Fruit fly (Drosophila melanogaster) whole organism, embryonic: ENCODE data around the gene Hsp22.

Experiments used
- Asciz ChIP-seq: fragments of 200-800 bp; sonication (Bioruptor generic); optimal IDR thresholded peaks from 2 replicates; lab custom pipeline; 2017; ENCODE audit warnings: missing biosample characterization, mild to moderate bottlenecking, missing genetic modification characterization, missing genetic modification reagents
- B-H1 ChIP-seq: fragments of 200-800 bp; sonication (Bioruptor generic); IDR thresholded peaks from 3 replicates; pipeline ENCODE4 v1.3.6; 2022; ENCODE audit warnings: missing biosample characterization, missing genetic modification characterization
- B-H2 ChIP-seq: fragments of 200-800 bp; sonication (Bioruptor generic); optimal IDR thresholded peaks from 2 replicates; lab custom pipeline; 2018; ENCODE audit warnings: missing biosample characterization, mild to moderate bottlenecking, missing genetic modification characterization
- CG10321 ChIP-seq: fragments of 200-800 bp; sonication (Bioruptor generic); IDR thresholded peaks from 2 replicates; pipeline ENCODE4 v1.3.6; 2022; ENCODE audit warnings: missing biosample characterization, missing genetic modification characterization
- CG14667 ChIP-seq: fragments of 200-800 bp; sonication (Bioruptor generic); IDR thresholded peaks from 2 replicates; pipeline ENCODE4 v1.3.6; 2022; ENCODE audit warnings: missing biosample characterization, missing genetic modification characterization
- CG14965 ChIP-seq: fragments of 200-800 bp; sonication (Bioruptor generic); optimal IDR thresholded peaks from 2 replicates; lab custom pipeline; 2016; ENCODE audit warnings: missing biosample characterization, missing genetic modification characterization, borderline replicate concordance
- CG15269 ChIP-seq: fragments of 200-800 bp; sonication (Bioruptor generic); optimal IDR thresholded peaks from 2 replicates; lab custom pipeline; 2018; ENCODE audit warnings: missing biosample characterization, mild to moderate bottlenecking, missing genetic modification characterization, moderate library complexity
- CG15696 ChIP-seq: fragments of 200-800 bp; sonication (Bioruptor generic); optimal IDR thresholded peaks from 2 replicates; lab custom pipeline; 2019; ENCODE audit warnings: missing biosample characterization, mild to moderate bottlenecking, missing genetic modification characterization, moderate library complexity
- CG17328 ChIP-seq: fragments of 200-800 bp; sonication (Bioruptor generic); IDR thresholded peaks from 2 replicates; pipeline ENCODE4 v1.3.6; 2022; ENCODE audit warnings: missing biosample characterization, missing genetic modification characterization
- CG18011 ChIP-seq: fragments of 200-800 bp; sonication (Bioruptor generic); optimal IDR thresholded peaks from 2 replicates; lab custom pipeline; 2017; ENCODE audit warnings: missing biosample characterization, missing genetic modification characterization, mild to moderate bottlenecking, moderate library complexity, missing genotype
- CG30403 ChIP-seq: fragments of 200-800 bp; sonication (Bioruptor generic); optimal IDR thresholded peaks from 3 replicates; lab custom pipeline; 2016; ENCODE audit warnings: missing biosample characterization, missing genetic modification characterization
- CG31365 ChIP-seq: fragments of 200-800 bp; sonication (Bioruptor generic); optimal IDR thresholded peaks from 2 replicates; lab custom pipeline; 2018; ENCODE audit warnings: missing biosample characterization, mild to moderate bottlenecking, missing genetic modification characterization
- CG4282 ChIP-seq: fragments of 200-800 bp; sonication (Bioruptor generic); optimal IDR thresholded peaks from 2 replicates; lab custom pipeline; 2016; ENCODE audit warnings: missing biosample characterization, missing genetic modification characterization
- CG4424 ChIP-seq: fragments of 200-800 bp; sonication (Bioruptor generic); optimal IDR thresholded peaks from 3 replicates; lab custom pipeline; 2016; ENCODE audit warnings: missing biosample characterization, missing genetic modification characterization
- CG4820 ChIP-seq: fragments of 200-800 bp; sonication (Bioruptor generic); optimal IDR thresholded peaks from 3 replicates; lab custom pipeline; 2016; ENCODE audit warnings: missing biosample characterization, missing genetic modification characterization
- CG6791 ChIP-seq: fragments of 200-800 bp; sonication (Bioruptor generic); IDR thresholded peaks from 3 replicates; pipeline ENCODE4 v1.3.6; 2022; ENCODE audit warnings: missing biosample characterization, missing genetic modification characterization; ENCODE audit not compliant: partially characterized antibody
- CG7786 ChIP-seq: fragments of 200-800 bp; sonication (Bioruptor generic); optimal IDR thresholded peaks from 2 replicates; lab custom pipeline; 2016; ENCODE audit warnings: missing biosample characterization, missing genetic modification characterization
- CG7987 ChIP-seq: fragments of 200-800 bp; sonication (Bioruptor generic); optimal IDR thresholded peaks from 2 replicates; lab custom pipeline; 2018; ENCODE audit warnings: missing biosample characterization, mild to moderate bottlenecking, missing genetic modification characterization, moderate library complexity
- CG9437 ChIP-seq: fragments of 200-800 bp; sonication (Bioruptor generic); optimal IDR thresholded peaks from 2 replicates; lab custom pipeline; 2018; ENCODE audit warnings: missing biosample characterization, mild to moderate bottlenecking, missing genetic modification characterization
- CTCF ChIP-seq: fragments of 200-800 bp; sonication (Bioruptor generic); optimal IDR thresholded peaks from 2 replicates; lab custom pipeline; 2017; ENCODE audit warnings: missing biosample characterization, mild to moderate bottlenecking, missing genetic modification characterization, moderate library complexity
- D ChIP-seq, 2 experiments: fragments of 200-800 bp in 1 of 2; fragments of >200 bp in 1 of 2; sonication (Bioruptor generic) in 1 of 2; optimal IDR thresholded peaks; 2 replicates in 1 of 2; 3 replicates in 1 of 2; lab custom pipeline; 2017; ENCODE audit warnings: mild to moderate bottlenecking in 1 of 2, missing biosample characterization in 1 of 2, missing genetic modification characterization in 1 of 2, missing genetic modification reagents in 1 of 2
- D19A ChIP-seq: fragments of 200-800 bp; optimal IDR thresholded peaks from 3 replicates; lab custom pipeline; 2019; ENCODE audit warnings: missing biosample characterization, mild to moderate bottlenecking, missing genetic modification characterization, moderate library complexity
- Dad ChIP-seq: fragments of 200-800 bp; sonication (Bioruptor generic); optimal IDR thresholded peaks from 3 replicates; lab custom pipeline; 2016; ENCODE audit warnings: missing biosample characterization, missing genetic modification characterization
- HmgD ChIP-seq: fragments of 200-800 bp; sonication (Bioruptor generic); optimal IDR thresholded peaks from 3 replicates; lab custom pipeline; 2016; ENCODE audit warnings: missing biosample characterization, missing genetic modification characterization
- Hmr ChIP-seq: fragments of 200-800 bp; sonication (Bioruptor generic); optimal IDR thresholded peaks from 3 replicates; lab custom pipeline; 2017; ENCODE audit warnings: mild to moderate bottlenecking, missing biosample characterization, missing genetic modification reagents, missing genetic modification characterization
- Lpt ChIP-seq: fragments of >200 bp; optimal IDR thresholded peaks from 2 replicates; lab custom pipeline; 2018; ENCODE audit warnings: missing biosample characterization, missing genetic modification characterization
- Mad ChIP-seq: fragments of 200-800 bp; sonication (Bioruptor generic); optimal IDR thresholded peaks from 2 replicates; lab custom pipeline; 2016; ENCODE audit warnings: missing biosample characterization, missing genetic modification characterization
- PHDP ChIP-seq: fragments of 200-800 bp; sonication (Bioruptor generic); optimal IDR thresholded peaks from 3 replicates; lab custom pipeline; 2018; ENCODE audit warnings: missing biosample characterization, mild to moderate bottlenecking, missing genetic modification characterization, moderate library complexity
- Sox102F ChIP-seq: fragments of 200-800 bp; sonication (Bioruptor generic); optimal IDR thresholded peaks from 2 replicates; lab custom pipeline; 2018; ENCODE audit warnings: missing biosample characterization, mild to moderate bottlenecking, missing genetic modification characterization, moderate library complexity
- Spps ChIP-seq: fragments of 200-800 bp; sonication (Bioruptor generic); optimal IDR thresholded peaks from 2 replicates; lab custom pipeline; 2018; ENCODE audit warnings: missing biosample characterization, mild to moderate bottlenecking, missing genetic modification characterization
- cg ChIP-seq: fragments of 200-800 bp; sonication (Bioruptor generic); optimal IDR thresholded peaks from 3 replicates; lab custom pipeline; 2019; ENCODE audit warnings: missing biosample characterization, mild to moderate bottlenecking, missing genetic modification characterization, moderate library complexity
- corto ChIP-seq: fragments of 200-800 bp; sonication (Bioruptor generic); optimal IDR thresholded peaks from 2 replicates; lab custom pipeline; 2016; ENCODE audit warnings: missing biosample characterization, mild to moderate bottlenecking, missing genetic modification characterization, moderate library complexity
- dati ChIP-seq: fragments of 200-800 bp; sonication (Bioruptor generic); IDR thresholded peaks from 2 replicates; pipeline ENCODE4 v1.3.6; 2022; ENCODE audit warnings: missing biosample characterization, missing genetic modification characterization
- disco-r ChIP-seq: fragments of 200-800 bp; sonication (Bioruptor generic); optimal IDR thresholded peaks from 2 replicates; lab custom pipeline; 2016; ENCODE audit warnings: missing biosample characterization, missing genetic modification characterization
- eve ChIP-seq, 2 experiments: fragments of >200 bp; optimal IDR thresholded peaks; 2 replicates each; lab custom pipeline; 2017; ENCODE audit warnings: missing biosample characterization in 2 of 2, missing genetic modification characterization in 2 of 2
- fd102C ChIP-seq: fragments of 200-800 bp; sonication (Bioruptor generic); optimal IDR thresholded peaks from 2 replicates; lab custom pipeline; 2018; ENCODE audit warnings: missing biosample characterization, mild to moderate bottlenecking, missing genetic modification characterization, moderate library complexity
- fru ChIP-seq: fragments of >200 bp; optimal IDR thresholded peaks from 2 replicates; lab custom pipeline; 2017
- gsb ChIP-seq: fragments of 200-800 bp; sonication (Bioruptor generic); IDR thresholded peaks from 2 replicates; pipeline ENCODE4 v1.3.6; 2022; ENCODE audit warnings: missing biosample characterization, missing genetic modification characterization
- insv ChIP-seq, 2 experiments: fragments of 200-800 bp; sonication (Bioruptor generic); optimal IDR thresholded peaks; 3 replicates each; lab custom pipeline; 2016 to 2018; ENCODE audit warnings: missing biosample characterization in 2 of 2, missing genetic modification characterization in 2 of 2
- kah ChIP-seq: fragments of 200-800 bp; sonication (Bioruptor generic); optimal IDR thresholded peaks from 2 replicates; lab custom pipeline; 2018; ENCODE audit warnings: missing biosample characterization, mild to moderate bottlenecking, missing genetic modification characterization
- ken ChIP-seq: fragments of 200-800 bp; sonication (Bioruptor generic); IDR thresholded peaks from 3 replicates; pipeline ENCODE4 v1.3.6; 2022; ENCODE audit warnings: missing biosample characterization, missing genetic modification characterization
- klu ChIP-seq: fragments of 200-800 bp; sonication (Bioruptor generic); IDR thresholded peaks from 2 replicates; pipeline ENCODE4 v1.3.6; 2022; ENCODE audit warnings: missing biosample characterization, missing genetic modification characterization
- maf-S ChIP-seq: fragments of 200-800 bp; sonication (Bioruptor generic); optimal IDR thresholded peaks from 2 replicates; lab custom pipeline; 2016; ENCODE audit warnings: missing biosample characterization, missing genetic modification characterization
- org-1 ChIP-seq: fragments of 200-800 bp; sonication (Bioruptor generic); optimal IDR thresholded peaks from 2 replicates; lab custom pipeline; 2017; ENCODE audit warnings: missing biosample characterization, missing genetic modification characterization
- peb ChIP-seq: fragments of 200-800 bp; sonication (Bioruptor generic); IDR thresholded peaks from 2 replicates; pipeline ENCODE4 v1.3.6; 2022; ENCODE audit warnings: missing biosample characterization, missing genetic modification characterization
- stc ChIP-seq: fragments of 200-800 bp; sonication (Bioruptor generic); IDR thresholded peaks from 2 replicates; pipeline ENCODE4 v1.3.6; 2022; ENCODE audit warnings: missing biosample characterization, missing genetic modification characterization
- tgo ChIP-seq: fragments of 200-800 bp; sonication (Bioruptor generic); IDR thresholded peaks from 3 replicates; pipeline ENCODE4 v1.3.6; 2022; ENCODE audit warnings: missing biosample characterization, missing genetic modification characterization
- wek ChIP-seq: fragments of 200-800 bp; sonication (Bioruptor generic); optimal IDR thresholded peaks from 3 replicates; lab custom pipeline; 2018; ENCODE audit warnings: missing biosample characterization, mild to moderate bottlenecking, missing genetic modification characterization, moderate library complexity
- zfh1 ChIP-seq: fragments of 200-800 bp; sonication (Bioruptor generic); IDR thresholded peaks from 3 replicates; pipeline ENCODE4 v1.3.6; 2022; ENCODE audit warnings: missing biosample characterization, missing genetic modification characterization

The Hsp22 gene

DNA sequence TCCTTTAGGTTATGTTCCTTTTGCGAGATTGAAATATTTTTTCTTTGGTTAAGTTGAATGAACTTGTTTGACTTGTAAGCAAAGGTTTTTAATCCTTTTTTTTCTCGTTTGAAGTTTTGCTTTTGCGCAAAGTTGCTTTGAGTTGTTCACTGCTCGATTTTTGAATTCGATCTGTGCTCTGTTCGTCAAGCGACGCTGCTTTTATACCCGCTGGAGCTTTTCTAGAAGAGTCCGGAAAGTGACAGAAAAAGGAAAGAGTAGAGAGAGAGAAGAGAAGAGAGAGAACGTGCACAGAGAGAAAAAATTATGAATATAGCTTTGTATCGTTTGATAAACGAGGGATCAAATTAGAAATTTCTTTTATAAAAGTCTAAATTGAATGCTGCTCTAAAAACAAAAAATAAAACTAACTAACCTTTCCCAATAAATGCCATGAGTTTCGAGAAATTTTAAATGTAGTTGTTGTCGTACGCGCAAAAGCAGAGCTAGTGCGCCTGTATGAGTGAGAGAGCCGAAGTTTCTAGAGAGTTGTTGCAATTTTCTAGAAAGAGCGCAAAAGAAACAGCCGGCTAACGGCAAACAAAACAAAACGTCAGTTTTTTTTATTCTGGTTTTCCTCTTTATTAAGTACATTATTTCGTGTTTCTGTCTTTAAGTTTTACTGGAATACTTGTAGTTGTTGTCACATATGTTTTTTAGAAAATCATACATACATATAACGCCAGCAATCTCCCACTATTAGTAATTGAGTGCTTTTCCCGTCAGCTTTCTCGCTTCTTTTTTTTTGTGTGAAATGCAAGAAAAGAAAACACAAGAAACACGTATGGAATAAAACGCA, 4.7 kb downstream of the Hsp22 start, which contains the start of gene Hsp26 (continued):
- TF ChIP-seq tgo (GFP tag; lab: Robert Waterston, UW), result peak; percentile 82
- TF ChIP-seq fru, result no peak
- TF ChIP-seq Hmr (GFP tag; lab: Kevin White, UChicago), result peak; percentile 86
- TF ChIP-seq Asciz (GFP tag; lab: Kevin White, UChicago), result peak; percentile 74
- TF ChIP-seq D (optimal IDR thresholded peaks at IDR 0.05; lab: Kevin White, UChicago), result no peak
- TF ChIP-seq D (GFP tag; optimal IDR thresholded peaks at IDR 0.05; lab: Kevin White, UChicago), result peak; percentile 51
- TF ChIP-seq zfh1, result peak; percentile 81
- peak; percentile 49 for TF ChIP-seq B-H2
- TF ChIP-seq Mad, result peak; percentile 61
- TF ChIP-seq CG14667, result peak; percentile 71
- peak; percentile 58 for TF ChIP-seq Dad (GFP tag; lab: Kevin White, UChicago)
- TF ChIP-seq D19A (tag; lab: Kevin White, UChicago), result peak; percentile 77
- peak; percentile 15 for TF ChIP-seq CTCF (GFP tag; lab: Kevin White, UChicago)
- TF ChIP-seq CG7987, result peak; percentile 43
- TF ChIP-seq CG4424 (GFP tag; lab: Kevin White, UChicago), result peak; percentile 83
- no peak for TF ChIP-seq HmgD (GFP tag; lab: Kevin White, UChicago)
- peak; percentile 62 for TF ChIP-seq CG18011
- peak; percentile 85 for TF ChIP-seq CG15269
- 0 out of 2 replicates have a peak, but pooled peaks have one; percentile 19 for TF ChIP-seq dati
- TF ChIP-seq CG10321 (GFP tag; lab: Robert Waterston, UW), result peak; percentile 24; the same call in 1 of the 2 replicates
- TF ChIP-seq fd102C (GFP tag; lab: Kevin White, UChicago), result peak; percentile 27
- TF ChIP-seq eve (GFP tag; optimal IDR thresholded peaks at IDR 0.05; lab: Kevin White, UChicago), result no peak
- TF ChIP-seq CG4820 (GFP tag; lab: Kevin White, UChicago), result peak; percentile 67
- TF ChIP-seq maf-S (GFP tag; lab: Kevin White, UChicago), result peak; percentile 77
- TF ChIP-seq disco-r (GFP tag; lab: Kevin White, UChicago), result peak; percentile 83
- peak; percentile 85 for TF ChIP-seq ken
- peak; percentile 83 for TF ChIP-seq CG7786 (GFP tag; lab: Kevin White, UChicago)
- TF ChIP-seq Sox102F (GFP tag; lab: Kevin White, UChicago), result peak; percentile 90
- TF ChIP-seq insv (GFP tag; optimal IDR thresholded peaks at IDR 0.05; lab: Kevin White, UChicago), result no peak
- TF ChIP-seq CG17328, result peak; percentile 91
- peak; percentile 79 for TF ChIP-seq corto (GFP tag; lab: Kevin White, UChicago)
- no peak for TF ChIP-seq Lpt (GFP tag; lab: Kevin White, UChicago)
- TF ChIP-seq gsb (GFP tag; lab: Robert Waterston, UW), result peak; percentile 65
- TF ChIP-seq CG9437, result peak; percentile 74
- TF ChIP-seq cg, result peak; percentile 89
- peak; percentile 90 for TF ChIP-seq PHDP
- TF ChIP-seq CG30403 (GFP tag; lab: Kevin White, UChicago), result peak; percentile 89
- TF ChIP-seq Spps, result peak; percentile 59
- TF ChIP-seq klu (GFP tag; lab: Robert Waterston, UW), result no peak; the same call in 1 of the 2 replicates
- peak; percentile 92 for TF ChIP-seq stc (GFP tag; lab: Robert Waterston, UW)
- peak; percentile 72 for TF ChIP-seq peb (GFP tag; lab: Robert Waterston, UW)
- peak; percentile 69 for TF ChIP-seq B-H1 (GFP tag; lab: Robert Waterston, UW)
- no peak for TF ChIP-seq CG4282 (GFP tag; lab: Kevin White, UChicago)
- TF ChIP-seq CG15696 (tag; lab: Kevin White, UChicago), result peak; percentile 12
- no peak for TF ChIP-seq CG14965 (GFP tag; lab: Kevin White, UChicago)
- TF ChIP-seq CG6791 (GFP tag; lab: Robert Waterston, UW), result no peak
- TF ChIP-seq kah (GFP tag; lab: Kevin White, UChicago), result peak; percentile 63
- peak; percentile 26 for TF ChIP-seq wek (GFP tag; lab: Kevin White, UChicago)
- TF ChIP-seq org-1, result peak; percentile 70
- peak; percentile 26 for TF ChIP-seq CG31365 (tag; lab: Kevin White, UChicago)
